Worm (Caenorhabditis elegans) whole organism, L1 larva: ENCODE results near the gene R193.2.

Experiments used
- C16A3.4 ChIP-seq: fragments of 150-350 bp; optimal IDR thresholded peaks from 2 replicates; lab custom pipeline; 2014; ENCODE audit warnings: missing biosample characterization, missing genetic modification characterization
- C34B4.2 ChIP-seq: sonication (generic microtip); optimal IDR thresholded peaks from 2 replicates; lab custom pipeline; 2017; ENCODE audit warnings: mild to moderate bottlenecking, missing genetic modification characterization, missing compliant biosample characterization
- F16B12.6 ChIP-seq: fragments of 150-350 bp; optimal IDR thresholded peaks from 2 replicates; lab custom pipeline; 2014; ENCODE audit warnings: missing biosample characterization, missing genetic modification characterization
- Y116A8C.19 ChIP-seq: sonication (generic microtip); optimal IDR thresholded peaks from 2 replicates; lab custom pipeline; 2016; ENCODE audit warnings: missing compliant biosample characterization, missing genetic modification characterization, borderline replicate concordance
- alr-1 ChIP-seq: fragments of 200-800 bp; sonication (Bioruptor generic); optimal IDR thresholded peaks from 2 replicates; lab custom pipeline; 2018; ENCODE audit warnings: borderline replicate concordance, mild to moderate bottlenecking, missing genetic modification characterization, missing compliant biosample characterization
- ceh-63 ChIP-seq: fragments of 200-800 bp; sonication (Bioruptor generic); optimal IDR thresholded peaks from 2 replicates; lab custom pipeline; 2018; ENCODE audit warnings: mild to moderate bottlenecking, missing genetic modification characterization, missing compliant biosample characterization
- ces-1 ChIP-seq: fragments of 150-350 bp; optimal IDR thresholded peaks from 2 replicates; lab custom pipeline; 2014; ENCODE audit warnings: missing biosample characterization, missing genetic modification reagents, missing genetic modification characterization
- dpl-1 ChIP-seq, 3 experiments: fragments of 150-350 bp in 2 of 3; sonication (generic microtip) in 1 of 3; optimal IDR thresholded peaks; 2 replicates each; lab custom pipeline; 2014 to 2017; ENCODE audit warnings: missing biosample characterization in 3 of 3, missing genetic modification characterization in 3 of 3, missing genetic modification reagents in 3 of 3
- efl-1 ChIP-seq, 4 experiments: fragments of 150-350 bp; optimal IDR thresholded peaks in 3 of 4; peaks in 1 of 4; 1 replicate in 1 of 4; 2 replicates in 3 of 4; lab custom pipeline; 2014; ENCODE audit warnings: missing biosample characterization in 2 of 4, missing genetic modification characterization in 2 of 4, missing genetic modification reagents in 2 of 4
- elt-3 ChIP-seq, 6 experiments: fragments of 150-350 bp in 1 of 6; sonication (generic microtip); optimal IDR thresholded peaks; 2 replicates each; lab custom pipeline; 2017 to 2018; ENCODE audit warnings: missing biosample characterization in 6 of 6, missing genetic modification characterization in 6 of 6, inconsistent platforms in 1 of 6
- fkh-10 ChIP-seq: sonication (generic microtip); optimal IDR thresholded peaks from 2 replicates; lab custom pipeline; 2017; ENCODE audit warnings: missing biosample characterization, missing genetic modification reagents, missing genetic modification characterization
- hlh-17 ChIP-seq: fragments of 200-800 bp; sonication (Bioruptor generic); optimal IDR thresholded peaks from 2 replicates; lab custom pipeline; 2018; ENCODE audit warnings: missing genetic modification characterization, mild to moderate bottlenecking, missing compliant biosample characterization, moderate library complexity, borderline replicate concordance
- hlh-4 ChIP-seq: sonication (generic microtip); optimal IDR thresholded peaks from 2 replicates; lab custom pipeline; 2016; ENCODE audit warnings: mild to moderate bottlenecking, missing genetic modification characterization, missing compliant biosample characterization
- hpl-2 ChIP-seq: fragments of 150-350 bp; optimal IDR thresholded peaks from 2 replicates; lab custom pipeline; 2014; ENCODE audit warnings: missing biosample characterization, missing genetic modification reagents, missing genetic modification characterization
- jun-1 ChIP-seq: fragments of 150-350 bp; optimal IDR thresholded peaks from 2 replicates; lab custom pipeline; 2014; ENCODE audit warnings: missing biosample characterization, missing genetic modification reagents, missing genetic modification characterization
- lin-13 ChIP-seq: fragments of 150-350 bp; optimal IDR thresholded peaks from 2 replicates; lab custom pipeline; 2014; ENCODE audit warnings: missing biosample characterization, missing genetic modification reagents, missing genetic modification characterization
- lin-14 ChIP-seq: fragments of 200-800 bp; sonication (Bioruptor generic); optimal IDR thresholded peaks from 2 replicates; lab custom pipeline; 2018; ENCODE audit warnings: mild to moderate bottlenecking, missing genetic modification characterization, moderate library complexity, missing compliant biosample characterization
- mdl-1 ChIP-seq, 2 experiments: fragments of 150-350 bp; optimal IDR thresholded peaks; 2 replicates each; lab custom pipeline; 2014 to 2017; ENCODE audit warnings: missing biosample characterization in 2 of 2, missing genetic modification characterization in 2 of 2, inconsistent platforms in 1 of 2
- mep-1 ChIP-seq: fragments of 150-350 bp; optimal IDR thresholded peaks from 2 replicates; lab custom pipeline; 2014; ENCODE audit warnings: missing biosample characterization, missing genetic modification characterization
- nhr-11 ChIP-seq: fragments of 150-350 bp; optimal IDR thresholded peaks from 2 replicates; lab custom pipeline; 2014; ENCODE audit warnings: missing biosample characterization, missing genetic modification characterization
- nhr-12 ChIP-seq: sonication (generic microtip); optimal IDR thresholded peaks from 2 replicates; lab custom pipeline; 2017; ENCODE audit warnings: missing biosample characterization, missing genetic modification characterization
- nhr-19 ChIP-seq: fragments of 200-800 bp; sonication (Bioruptor generic); conservative IDR thresholded peaks from 2 replicates; pipeline ENCODE4 v1.3.6; 2022; ENCODE audit warnings: missing genetic modification characterization, missing compliant biosample characterization
- nhr-71 ChIP-seq: sonication (generic microtip); optimal IDR thresholded peaks from 2 replicates; lab custom pipeline; 2016; ENCODE audit warnings: mild to moderate bottlenecking, missing genetic modification characterization, moderate library complexity, missing compliant biosample characterization
- nhr-77 ChIP-seq: fragments of 150-350 bp; optimal IDR thresholded peaks from 2 replicates; lab custom pipeline; 2014; ENCODE audit warnings: missing biosample characterization, missing genetic modification characterization
- nhr-90 ChIP-seq: sonication (generic microtip); optimal IDR thresholded peaks from 2 replicates; lab custom pipeline; 2016; ENCODE audit warnings: mild to moderate bottlenecking, missing genetic modification characterization, missing compliant biosample characterization; ENCODE audit not compliant: poor library complexity
- pax-3 ChIP-seq: fragments of 200-800 bp; sonication (Bioruptor generic); optimal IDR thresholded peaks from 2 replicates; lab custom pipeline; 2018; ENCODE audit warnings: mild to moderate bottlenecking, missing genetic modification characterization, moderate library complexity, missing compliant biosample characterization
- rnt-1 ChIP-seq: sonication (generic microtip); optimal IDR thresholded peaks from 2 replicates; lab custom pipeline; 2016; ENCODE audit warnings: mild to moderate bottlenecking, missing genetic modification characterization, moderate library complexity, missing compliant biosample characterization
- snpc-4 ChIP-seq: fragments of 150-350 bp; optimal IDR thresholded peaks from 2 replicates; lab custom pipeline; 2014; ENCODE audit warnings: missing biosample characterization, missing genetic modification characterization
- sox-4 ChIP-seq: sonication (generic microtip); optimal IDR thresholded peaks from 2 replicates; lab custom pipeline; 2016; ENCODE audit warnings: missing genetic modification characterization, missing compliant biosample characterization
- sup-37 ChIP-seq: fragments of 200-800 bp; sonication (Bioruptor generic); optimal IDR thresholded peaks from 2 replicates; lab custom pipeline; 2018; ENCODE audit warnings: mild to moderate bottlenecking, missing genetic modification characterization, missing compliant biosample characterization
- swsn-7 ChIP-seq: sonication (generic microtip); optimal IDR thresholded peaks from 2 replicates; lab custom pipeline; 2016; ENCODE audit warnings: missing genetic modification characterization, missing compliant biosample characterization
- tbx-2 ChIP-seq: sonication (generic microtip); optimal IDR thresholded peaks from 2 replicates; lab custom pipeline; 2016; ENCODE audit warnings: missing genetic modification characterization, missing compliant biosample characterization
- tlp-1 ChIP-seq: fragments of 150-350 bp; optimal IDR thresholded peaks from 2 replicates; lab custom pipeline; 2014; ENCODE audit warnings: missing biosample characterization, missing genetic modification characterization
- unc-62 ChIP-seq: fragments of 150-350 bp; optimal IDR thresholded peaks from 2 replicates; lab custom pipeline; 2014; ENCODE audit warnings: missing biosample characterization, missing genetic modification reagents, missing genetic modification characterization
- unc-98 ChIP-seq: fragments of 200-800 bp; sonication (Bioruptor generic); IDR thresholded peaks from 2 replicates; pipeline ENCODE4 v1.3.6; 2022; ENCODE audit warnings: missing genetic modification characterization, missing compliant biosample characterization

The R193.2 gene

ce11 chrX:1183258-1183657 is 34.9 kb upstream of the R193.2 start:
- no peak for TF ChIP-seq swsn-7 (tag; lab: Kevin White, UChicago)
- TF ChIP-seq rnt-1 (tag; lab: Kevin White, UChicago) = peak; percentile 22
- no peak for TF ChIP-seq mdl-1 (tag; optimal IDR thresholded peaks at IDR 0.05; lab: Kevin White, UChicago)
- peak; percentile 26 for TF ChIP-seq lin-14 (GFP tag; lab: Kevin White, UChicago)
- no peak for TF ChIP-seq dpl-1 (GFP tag; optimal IDR thresholded peaks at IDR 0.05; lab: Kevin White, UChicago)
- TF ChIP-seq unc-98 (GFP tag; lab: Robert Waterston, UW) = no peak
- TF ChIP-seq, all 84 proteins: peak for 2

DNA sequence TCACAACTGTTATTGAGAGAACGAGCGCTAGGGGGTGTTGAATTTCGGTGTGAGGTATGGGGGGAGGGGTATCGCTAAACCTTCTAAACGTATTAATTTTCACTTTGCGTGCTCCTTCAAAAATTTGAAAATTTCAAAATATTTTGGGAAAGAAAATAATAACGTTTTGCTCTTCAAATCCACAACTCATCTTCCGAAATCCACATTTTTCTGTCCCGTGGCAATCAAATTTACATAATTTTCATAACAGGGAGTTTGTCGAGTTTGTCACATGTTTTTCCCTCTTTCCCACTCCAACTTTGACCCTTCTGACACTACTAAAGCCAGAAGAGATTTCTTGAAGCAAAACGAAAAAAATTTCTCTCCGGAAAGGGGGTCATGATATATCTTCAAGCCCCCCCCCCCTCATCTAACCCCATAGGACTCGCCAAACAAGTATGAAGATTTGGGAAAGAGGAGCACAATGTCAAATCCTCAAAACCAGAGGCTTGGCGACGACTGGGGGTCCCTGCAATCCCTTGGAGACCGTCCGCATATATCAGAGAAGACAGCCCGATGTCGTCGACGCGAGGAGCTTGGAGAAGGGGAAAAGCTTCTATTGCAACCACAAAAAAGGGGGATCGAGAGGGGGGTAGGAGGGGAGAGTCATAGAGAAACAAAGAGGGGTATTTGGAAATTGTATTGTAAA is 33.0 kb upstream of the R193.2 start:
- TF ChIP-seq pax-3 (tag; lab: Kevin White, UChicago) = no peak
- peak; percentile 59 for TF ChIP-seq lin-14 (GFP tag; lab: Kevin White, UChicago)
- no peak for TF ChIP-seq hpl-2 (GFP tag; lab: Kevin White, UChicago)
- no peak for TF ChIP-seq alr-1 (tag; lab: Kevin White, UChicago)
- TF ChIP-seq lin-13 = no peak

ce11 chrX:1179984-1180383 is 31.6 kb upstream of the R193.2 start, which contains the start of gene hot-8:
Gene hot-8 (plus strand): TSS chrX:1180284.
- TF ChIP-seq nhr-12 (tag; lab: Kevin White, UChicago) (no peak), tlp-1 (tag; lab: Kevin White, UChicago) (no peak), nhr-11 (tag; lab: Kevin White, UChicago) (no peak), snpc-4 (no peak), efl-1 (optimal IDR thresholded peaks at IDR 0.05; lab: Kevin White, UChicago) (no peak), efl-1 (GFP tag; optimal IDR thresholded peaks at IDR 0.05 in 1 of 2; lab: Kevin White, UChicago) (peak in 1 of 2 experiments; percentile 11)

DNA sequence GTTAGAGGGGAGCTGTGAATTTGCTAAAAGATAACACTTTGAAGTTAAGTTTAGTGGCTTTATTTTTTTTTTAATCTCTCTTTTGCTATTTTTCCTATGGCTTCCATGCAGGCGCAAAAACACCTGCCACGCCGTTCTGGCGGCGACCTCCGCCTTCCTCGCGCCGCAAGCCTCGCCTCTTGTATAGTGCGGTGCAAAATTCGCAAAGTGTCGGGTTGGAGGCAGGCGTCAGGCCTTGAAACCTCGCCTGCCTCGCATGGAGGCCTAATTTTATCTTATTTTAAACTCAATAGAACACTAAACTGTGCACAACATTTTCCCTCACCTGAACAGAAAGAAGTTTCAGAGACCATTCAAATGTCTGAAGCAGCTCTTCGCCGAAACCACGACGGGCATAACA is 23.6 kb upstream of the R193.2 start:
- no peak for TF ChIP-seq sup-37
- TF ChIP-seq nhr-71 (tag; lab: Kevin White, UChicago) = no peak
- no peak for TF ChIP-seq hlh-17
- no peak for TF ChIP-seq mdl-1 (tag; optimal IDR thresholded peaks at IDR 0.05; lab: Kevin White, UChicago)
- TF ChIP-seq hlh-4 = no peak
- no peak for TF ChIP-seq C16A3.4 (tag; lab: Kevin White, UChicago)
- TF ChIP-seq mep-1 (tag; lab: Kevin White, UChicago) = no peak
- no peak for TF ChIP-seq nhr-12 (tag; lab: Kevin White, UChicago)
- TF ChIP-seq nhr-19 (GFP tag; lab: Robert Waterston, UW) = no peak
- no peak for TF ChIP-seq jun-1 (tag; lab: Kevin White, UChicago)
- no peak for TF ChIP-seq elt-3 (tag; optimal IDR thresholded peaks at IDR 0.05; lab: Kevin White, UChicago)
- TF ChIP-seq C34B4.2 (tag; lab: Kevin White, UChicago) = no peak
- TF ChIP-seq F16B12.6 = no peak
- TF ChIP-seq tbx-2 (tag; lab: Kevin White, UChicago) = no peak
- no peak for TF ChIP-seq unc-62 (GFP tag; lab: Kevin White, UChicago)

ce11 chrX:1171617-1172016 is 23.2 kb upstream of the R193.2 start:
- no peak for TF ChIP-seq sox-4
- TF ChIP-seq nhr-77 (tag; lab: Kevin White, UChicago) = no peak
- TF ChIP-seq nhr-19 (GFP tag; lab: Robert Waterston, UW) = no peak
- no peak for TF ChIP-seq Y116A8C.19 (tag; lab: Kevin White, UChicago)
- no peak for TF ChIP-seq ces-1 (GFP tag; lab: Kevin White, UChicago)
- TF ChIP-seq nhr-90 = no peak
- TF ChIP-seq fkh-10 (GFP tag; lab: Kevin White, UChicago) = no peak
- TF ChIP-seq ceh-63 (GFP tag; lab: Kevin White, UChicago) = no peak
- TF ChIP-seq, all 84 proteins: peak for 0
